Fruit fly (Drosophila melanogaster) whole organism, embryonic: ENCODE data around the gene Nagk.

ENCODE experiments used
- Abd-B ChIP-seq: fragments of 200-800 bp; sonication (Bioruptor generic); optimal IDR thresholded peaks from 2 replicates; lab custom pipeline; 2018; ENCODE audit warnings: missing biosample characterization, mild to moderate bottlenecking, missing genetic modification characterization, moderate library complexity
- Adf1 ChIP-seq: fragments of 200-800 bp; sonication (Bioruptor generic); IDR thresholded peaks from 2 replicates; pipeline ENCODE4 v1.3.6; 2022; ENCODE audit warnings: missing biosample characterization, missing genetic modification characterization
- Blimp-1 ChIP-seq: fragments of 200-800 bp; sonication (Bioruptor generic); optimal IDR thresholded peaks from 3 replicates; lab custom pipeline; 2018; ENCODE audit warnings: missing biosample characterization, missing genetic modification characterization, mild to moderate bottlenecking, moderate library complexity, missing genetic modification reagents
- CG10959 ChIP-seq: fragments of 200-800 bp; sonication (Bioruptor generic); IDR thresholded peaks from 2 replicates; pipeline ENCODE4 v1.3.6; 2022; ENCODE audit warnings: missing biosample characterization, missing genetic modification characterization
- CG11696 ChIP-seq: fragments of 200-800 bp; sonication (Bioruptor generic); IDR thresholded peaks from 2 replicates; pipeline ENCODE4 v1.3.6; 2022; ENCODE audit warnings: missing biosample characterization, missing genetic modification characterization
- CG13296 ChIP-seq: fragments of 200-800 bp; sonication (Bioruptor generic); optimal IDR thresholded peaks from 3 replicates; lab custom pipeline; 2018; ENCODE audit warnings: missing biosample characterization, mild to moderate bottlenecking, missing genetic modification characterization
- CG13624 ChIP-seq: fragments of 200-800 bp; sonication (Bioruptor generic); optimal IDR thresholded peaks from 2 replicates; lab custom pipeline; 2016; ENCODE audit warnings: missing biosample characterization, missing genetic modification characterization
- CG13775 ChIP-seq: fragments of 200-800 bp; sonication (Bioruptor generic); optimal IDR thresholded peaks from 3 replicates; lab custom pipeline; 2017; ENCODE audit warnings: missing biosample characterization, mild to moderate bottlenecking, missing genetic modification characterization
- CG14050 ChIP-seq: fragments of 200-800 bp; sonication (Bioruptor generic); IDR thresholded peaks from 3 replicates; pipeline ENCODE4 v1.3.6; 2022; ENCODE audit warnings: missing biosample characterization, missing genetic modification characterization
- CG14860 ChIP-seq: fragments of 200-800 bp; sonication (Bioruptor generic); IDR thresholded peaks from 3 replicates; pipeline ENCODE4 v1.3.6; 2022; ENCODE audit warnings: missing biosample characterization, missing genetic modification characterization; ENCODE audit not compliant: partially characterized antibody
- CG14965 ChIP-seq: fragments of 200-800 bp; sonication (Bioruptor generic); optimal IDR thresholded peaks from 2 replicates; lab custom pipeline; 2016; ENCODE audit warnings: missing biosample characterization, missing genetic modification characterization, borderline replicate concordance
- CG16863 ChIP-seq: fragments of 200-800 bp; sonication (Bioruptor generic); optimal IDR thresholded peaks from 3 replicates; lab custom pipeline; 2016; ENCODE audit warnings: missing biosample characterization, missing genetic modification characterization
- CG17802 ChIP-seq: fragments of 200-800 bp; sonication (Bioruptor generic); optimal IDR thresholded peaks from 2 replicates; lab custom pipeline; 2018; ENCODE audit warnings: missing biosample characterization, mild to moderate bottlenecking, missing genetic modification characterization, moderate library complexity
- CG18262 ChIP-seq: fragments of 200-800 bp; optimal IDR thresholded peaks from 3 replicates; lab custom pipeline; 2019; ENCODE audit warnings: missing biosample characterization, mild to moderate bottlenecking, missing genetic modification characterization, moderate library complexity
- CG2889 ChIP-seq: fragments of 200-800 bp; sonication (Bioruptor generic); IDR thresholded peaks from 3 replicates; pipeline ENCODE4 v1.3.6; 2022; ENCODE audit warnings: missing biosample characterization, missing genetic modification characterization
- CG30431 ChIP-seq: fragments of 200-800 bp; sonication (Bioruptor generic); optimal IDR thresholded peaks from 2 replicates; lab custom pipeline; 2017; ENCODE audit warnings: missing biosample characterization, missing genetic modification characterization
- CG33557 ChIP-seq: fragments of 200-800 bp; sonication (Bioruptor generic); optimal IDR thresholded peaks from 2 replicates; lab custom pipeline; 2019; ENCODE audit warnings: missing biosample characterization, mild to moderate bottlenecking, missing genetic modification characterization, moderate library complexity
- CG34224 ChIP-seq: fragments of 200-800 bp; sonication (Bioruptor generic); IDR thresholded peaks from 3 replicates; pipeline ENCODE4 v1.3.6; 2022; ENCODE audit warnings: missing biosample characterization, missing genetic modification characterization; ENCODE audit not compliant: partially characterized antibody
- CG34376 ChIP-seq: fragments of 200-800 bp; sonication (Bioruptor generic); optimal IDR thresholded peaks from 2 replicates; lab custom pipeline; 2018; ENCODE audit warnings: missing biosample characterization, mild to moderate bottlenecking, missing genetic modification characterization
- CG4328 ChIP-seq: fragments of 200-800 bp; sonication (Bioruptor generic); optimal IDR thresholded peaks from 3 replicates; lab custom pipeline; 2017; ENCODE audit warnings: missing biosample characterization, missing genetic modification reagents, missing genetic modification characterization
- CG4404 ChIP-seq: fragments of 200-800 bp; sonication (Bioruptor generic); IDR thresholded peaks from 2 replicates; pipeline ENCODE4 v1.3.6; 2022; ENCODE audit warnings: missing biosample characterization, missing genetic modification characterization
- CG5953 ChIP-seq: fragments of 200-800 bp; sonication (Bioruptor generic); IDR thresholded peaks from 2 replicates; pipeline ENCODE4 v1.3.6; 2022; ENCODE audit warnings: missing biosample characterization, missing genetic modification characterization
- CG7357 ChIP-seq: fragments of 200-800 bp; sonication (Bioruptor generic); IDR thresholded peaks from 3 replicates; pipeline ENCODE4 v1.3.6; 2022; ENCODE audit warnings: missing biosample characterization, missing genetic modification characterization
- CG8290 ChIP-seq, 3 experiments: fragments of 200-800 bp; sonication (Bioruptor generic); optimal IDR thresholded peaks; 2 replicates each; lab custom pipeline; 2016 to 2019; ENCODE audit warnings: missing biosample characterization in 3 of 3, missing genetic modification characterization in 3 of 3, mild to moderate bottlenecking in 2 of 3, moderate library complexity in 1 of 3
- CG8359 ChIP-seq: fragments of 200-800 bp; sonication (Bioruptor generic); optimal IDR thresholded peaks from 2 replicates; lab custom pipeline; 2017; ENCODE audit warnings: missing biosample characterization, mild to moderate bottlenecking, missing genetic modification characterization, borderline replicate concordance
- CoRest ChIP-seq: fragments of 200-800 bp; sonication (Bioruptor generic); optimal IDR thresholded peaks from 3 replicates; lab custom pipeline; 2018; ENCODE audit warnings: missing biosample characterization, mild to moderate bottlenecking, missing genetic modification characterization, moderate library complexity
- HLHmδ ChIP-seq: fragments of 200-800 bp; sonication (Bioruptor generic); optimal IDR thresholded peaks from 2 replicates; lab custom pipeline; 2018; ENCODE audit warnings: missing biosample characterization, mild to moderate bottlenecking, missing genetic modification characterization, moderate library complexity
- Hsf ChIP-seq: fragments of 200-800 bp; sonication (Bioruptor generic); optimal IDR thresholded peaks from 3 replicates; lab custom pipeline; 2016; ENCODE audit warnings: missing biosample characterization, missing genetic modification characterization
- Mad ChIP-seq: fragments of 200-800 bp; sonication (Bioruptor generic); optimal IDR thresholded peaks from 2 replicates; lab custom pipeline; 2016; ENCODE audit warnings: missing biosample characterization, missing genetic modification characterization
- Mes4 ChIP-seq: fragments of 200-800 bp; sonication (Bioruptor generic); optimal IDR thresholded peaks from 2 replicates; lab custom pipeline; 2016; ENCODE audit warnings: missing biosample characterization, missing genetic modification characterization
- Six4 ChIP-seq: fragments of 200-800 bp; sonication (Bioruptor generic); optimal IDR thresholded peaks from 2 replicates; lab custom pipeline; 2016; ENCODE audit warnings: missing biosample characterization, missing genetic modification characterization
- Taf1 ChIP-seq: fragments of 200-800 bp; sonication (Bioruptor generic); IDR thresholded peaks from 2 replicates; pipeline ENCODE4 v1.3.6; 2022; ENCODE audit warnings: missing biosample characterization, missing genetic modification characterization
- Tbp ChIP-seq: fragments of >200 bp; optimal IDR thresholded peaks from 2 replicates; lab custom pipeline; 2018; ENCODE audit warnings: missing biosample characterization, missing genetic modification characterization
- corto ChIP-seq: fragments of 200-800 bp; sonication (Bioruptor generic); optimal IDR thresholded peaks from 2 replicates; lab custom pipeline; 2016; ENCODE audit warnings: missing biosample characterization, mild to moderate bottlenecking, missing genetic modification characterization, moderate library complexity
- da ChIP-seq: fragments of 200-800 bp; sonication (Bioruptor generic); optimal IDR thresholded peaks from 2 replicates; lab custom pipeline; 2016; ENCODE audit warnings: missing biosample characterization, missing genetic modification characterization
- dmrt99B ChIP-seq: fragments of 200-800 bp; sonication (Bioruptor generic); optimal IDR thresholded peaks from 2 replicates; lab custom pipeline; 2018; ENCODE audit warnings: missing biosample characterization, mild to moderate bottlenecking, missing genetic modification characterization, moderate library complexity
- exex ChIP-seq: fragments of 200-800 bp; sonication (Bioruptor generic); optimal IDR thresholded peaks from 4 replicates; lab custom pipeline; 2018; ENCODE audit warnings: missing biosample characterization, mild to moderate bottlenecking, missing genetic modification characterization, moderate library complexity
- gsb ChIP-seq: fragments of 200-800 bp; sonication (Bioruptor generic); IDR thresholded peaks from 2 replicates; pipeline ENCODE4 v1.3.6; 2022; ENCODE audit warnings: missing biosample characterization, missing genetic modification characterization
- gt ChIP-seq: fragments of 200-800 bp; sonication (Bioruptor generic); IDR thresholded peaks from 2 replicates; pipeline ENCODE4 v1.3.6; 2022; ENCODE audit warnings: missing biosample characterization, missing genetic modification characterization
- jumu ChIP-seq: fragments of 200-800 bp; sonication (Bioruptor generic); optimal IDR thresholded peaks from 3 replicates; lab custom pipeline; 2016; ENCODE audit warnings: missing biosample characterization, missing genetic modification characterization
- lab ChIP-seq: fragments of 200-800 bp; sonication (Bioruptor generic); optimal IDR thresholded peaks from 3 replicates; lab custom pipeline; 2017; ENCODE audit warnings: missing biosample characterization, missing genetic modification characterization, mild to moderate bottlenecking, moderate library complexity, missing genetic modification reagents
- lilli ChIP-seq: fragments of 200-800 bp; sonication (Bioruptor generic); optimal IDR thresholded peaks from 3 replicates; lab custom pipeline; 2016; ENCODE audit warnings: missing biosample characterization, missing genetic modification characterization
- p53 ChIP-seq: fragments of 200-800 bp; sonication (Bioruptor generic); optimal IDR thresholded peaks from 2 replicates; lab custom pipeline; 2016; ENCODE audit warnings: missing biosample characterization, missing genetic modification characterization
- ro ChIP-seq: fragments of 200-800 bp; sonication (Bioruptor generic); IDR thresholded peaks from 2 replicates; pipeline ENCODE4 v1.3.6; 2022; ENCODE audit warnings: missing biosample characterization, missing genetic modification characterization
- sc ChIP-seq, 3 experiments: fragments of >200 bp in 2 of 3; fragments of 200-800 bp in 1 of 3; sonication (Bioruptor generic) in 1 of 3; optimal IDR thresholded peaks; 2 replicates in 2 of 3; 3 replicates in 1 of 3; lab custom pipeline; 2017; ENCODE audit warnings: mild to moderate bottlenecking in 1 of 3, missing biosample characterization in 1 of 3, missing genetic modification characterization in 1 of 3, missing genetic modification reagents in 1 of 3
- slbo ChIP-seq: fragments of 200-800 bp; sonication (Bioruptor generic); IDR thresholded peaks from 2 replicates; pipeline ENCODE4 v1.3.6; 2022; ENCODE audit warnings: missing biosample characterization, missing genetic modification characterization
- so ChIP-seq: fragments of 200-800 bp; sonication (Bioruptor generic); IDR thresholded peaks from 3 replicates; pipeline ENCODE4 v1.3.6; 2022; ENCODE audit warnings: missing biosample characterization, missing genetic modification characterization
- sob ChIP-seq: fragments of 200-800 bp; sonication (Bioruptor generic); IDR thresholded peaks from 2 replicates; pipeline ENCODE4 v1.3.6; 2022; ENCODE audit warnings: missing biosample characterization, missing genetic modification characterization
- sug ChIP-seq: fragments of 200-800 bp; optimal IDR thresholded peaks from 2 replicates; lab custom pipeline; 2019; ENCODE audit warnings: missing biosample characterization, mild to moderate bottlenecking, missing genetic modification characterization, moderate library complexity
- tgo ChIP-seq: fragments of 200-800 bp; sonication (Bioruptor generic); IDR thresholded peaks from 3 replicates; pipeline ENCODE4 v1.3.6; 2022; ENCODE audit warnings: missing biosample characterization, missing genetic modification characterization
- usp ChIP-seq: fragments of >200 bp; optimal IDR thresholded peaks from 2 replicates; lab custom pipeline; 2017; ENCODE audit warnings: missing biosample characterization, missing genetic modification characterization

The Nagk gene

DNA sequence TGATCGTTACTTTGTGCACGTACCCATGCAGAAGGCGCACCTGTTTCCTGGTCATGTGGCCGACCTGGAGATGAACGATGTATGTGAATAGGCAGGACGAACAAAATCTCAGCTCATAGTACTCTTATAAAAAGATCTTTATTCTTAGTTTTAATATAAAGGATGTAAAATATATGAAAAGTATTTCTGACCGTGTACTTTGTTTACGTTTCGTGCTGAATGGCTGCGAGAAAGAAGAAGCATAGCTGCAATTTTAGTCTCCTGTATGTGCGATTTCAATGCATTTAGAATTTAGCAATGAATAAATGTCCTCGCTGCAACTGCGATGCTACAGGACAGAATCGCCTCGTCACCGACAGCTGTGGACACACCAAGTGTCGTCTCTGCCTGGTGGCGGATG is 4.8 kb upstream of the Nagk start, which contains the start of the genes CG42726 and CG42727 (continued):
- peak; percentile 41; the same call in 1 of the 2 replicates for TF ChIP-seq CG11696
- TF ChIP-seq CG4328 (GFP tag; lab: Kevin White, UChicago), result no peak
- TF ChIP-seq dmrt99B (tag; lab: Kevin White, UChicago), result no peak
- TF ChIP-seq slbo (GFP tag; lab: Robert Waterston, UW), result peak; percentile 58; the same call in 1 of the 2 replicates
- no peak for TF ChIP-seq CG34224 (GFP tag; lab: Robert Waterston, UW)
- no peak for TF ChIP-seq CG7357 (GFP tag; lab: Robert Waterston, UW)
- TF ChIP-seq da (GFP tag; lab: Kevin White, UChicago), result no peak
- no peak for TF ChIP-seq Mes4 (GFP tag; lab: Kevin White, UChicago)
- TF ChIP-seq gsb (GFP tag; lab: Robert Waterston, UW), result no peak
- TF ChIP-seq Six4, result no peak
- peak; percentile 14 for TF ChIP-seq CG13775 (GFP tag; lab: Kevin White, UChicago)
- no peak for TF ChIP-seq exex (tag; lab: Kevin White, UChicago)
- TF ChIP-seq CoRest (tag; lab: Kevin White, UChicago), result peak; percentile 22
- no peak for TF ChIP-seq CG30431 (GFP tag; lab: Kevin White, UChicago)
- peak; percentile 14; the same call in 1 of the 3 replicates for TF ChIP-seq tgo
- no peak for TF ChIP-seq CG16863
- no peak for TF ChIP-seq CG2889 (GFP tag; lab: Robert Waterston, UW)
- TF ChIP-seq Mad (GFP tag; lab: Kevin White, UChicago), result peak; percentile 31
- 0 out of 2 replicates have a peak, but pooled peaks have one; percentile 42 for TF ChIP-seq sob (GFP tag; lab: Robert Waterston, UW)
- no peak for TF ChIP-seq sc (optimal IDR thresholded peaks at IDR 0.05; lab: Kevin White, UChicago)
- TF ChIP-seq sc (GFP tag; optimal IDR thresholded peaks at IDR 0.05; lab: Kevin White, UChicago), result no peak
- TF ChIP-seq Taf1 (GFP tag; lab: Robert Waterston, UW), result no peak
- TF ChIP-seq CG10959 (GFP tag; lab: Robert Waterston, UW), result no peak
- no peak for TF ChIP-seq so (GFP tag; lab: Robert Waterston, UW)
- TF ChIP-seq CG34376 (GFP tag; lab: Kevin White, UChicago), result no peak
- no peak for TF ChIP-seq p53
- no peak for TF ChIP-seq CG14860 (GFP tag; lab: Robert Waterston, UW)
- no peak for TF ChIP-seq CG14050 (GFP tag; lab: Robert Waterston, UW)
- TF ChIP-seq CG13624 (GFP tag; lab: Kevin White, UChicago), result no peak
- TF ChIP-seq jumu, result no peak
- TF ChIP-seq Abd-B, result no peak
- TF ChIP-seq lab, result no peak
- TF ChIP-seq CG14965 (GFP tag; lab: Kevin White, UChicago), result no peak
- TF ChIP-seq CG18262, result peak; percentile 14
- peak; percentile 51 for TF ChIP-seq lilli
- no peak for TF ChIP-seq ro (GFP tag; lab: Robert Waterston, UW)
- no peak for TF ChIP-seq HLHmδ
- TF ChIP-seq corto (GFP tag; lab: Kevin White, UChicago), result no peak
- TF ChIP-seq usp (GFP tag; lab: Kevin White, UChicago), result no peak
- no peak for TF ChIP-seq CG8359 (GFP tag; lab: Kevin White, UChicago)
- TF ChIP-seq CG13296 (GFP tag; lab: Kevin White, UChicago), result no peak
- no peak for TF ChIP-seq Blimp-1
- no peak for TF ChIP-seq Adf1 (GFP tag; lab: Robert Waterston, UW)
- TF ChIP-seq CG5953 (GFP tag; lab: Robert Waterston, UW), result no peak
- TF ChIP-seq Tbp (GFP tag; lab: Kevin White, UChicago), result no peak
- no peak for TF ChIP-seq CG33557 (GFP tag; lab: Kevin White, UChicago)
- TF ChIP-seq gt (GFP tag; lab: Robert Waterston, UW), result no peak
- no peak for TF ChIP-seq CG4404 (GFP tag; lab: Robert Waterston, UW)
- no peak for TF ChIP-seq CG8290 (GFP tag; optimal IDR thresholded peaks at IDR 0.05; lab: Kevin White, UChicago)
- TF ChIP-seq CG8290 (tag; optimal IDR thresholded peaks at IDR 0.05; lab: Kevin White, UChicago), result no peak
- TF ChIP-seq sug (tag; lab: Kevin White, UChicago), result no peak
- TF ChIP-seq Hsf (GFP tag; lab: Kevin White, UChicago), result peak; percentile 55
- no peak for TF ChIP-seq CG17802 (tag; lab: Kevin White, UChicago)
